Fruit fly (Drosophila melanogaster) whole organism, embryonic: ENCODE measurements around the gene CG14535.
A peak's percentile ranks its signal among the peaks of the same experiment; 100 is the strongest.

Source experiments
- Aef1 ChIP-seq: fragments of 200-800 bp; sonication (Bioruptor generic); IDR thresholded peaks from 3 replicates; pipeline ENCODE4 v1.3.6; 2022; ENCODE audit warnings: missing biosample characterization, missing genetic modification characterization
- B-H2 ChIP-seq: fragments of 200-800 bp; sonication (Bioruptor generic); optimal IDR thresholded peaks from 2 replicates; lab custom pipeline; 2018; ENCODE audit warnings: missing biosample characterization, mild to moderate bottlenecking, missing genetic modification characterization
- CG10462 ChIP-seq: fragments of 200-800 bp; sonication (Bioruptor generic); optimal IDR thresholded peaks from 2 replicates; lab custom pipeline; 2016; ENCODE audit warnings: missing biosample characterization, missing genetic modification characterization
- CG11093 ChIP-seq: fragments of 200-800 bp; sonication (Bioruptor generic); IDR thresholded peaks from 3 replicates; pipeline ENCODE4 v1.3.6; 2022; ENCODE audit warnings: missing biosample characterization, missing genetic modification characterization
- CG11398 ChIP-seq: fragments of 200-800 bp; sonication (Bioruptor generic); optimal IDR thresholded peaks from 2 replicates; lab custom pipeline; 2016; ENCODE audit warnings: missing biosample characterization, missing genetic modification characterization
- CG12071 ChIP-seq: fragments of 200-800 bp; sonication (Bioruptor generic); optimal IDR thresholded peaks from 3 replicates; lab custom pipeline; 2018; ENCODE audit warnings: missing biosample characterization, mild to moderate bottlenecking, missing genetic modification characterization
- CG14014 ChIP-seq: fragments of 200-800 bp; sonication (Bioruptor generic); IDR thresholded peaks from 2 replicates; pipeline ENCODE4 v1.3.6; 2022; ENCODE audit warnings: missing biosample characterization, missing genetic modification characterization
- CG14050 ChIP-seq: fragments of 200-800 bp; sonication (Bioruptor generic); IDR thresholded peaks from 3 replicates; pipeline ENCODE4 v1.3.6; 2022; ENCODE audit warnings: missing biosample characterization, missing genetic modification characterization
- CG17328 ChIP-seq: fragments of 200-800 bp; sonication (Bioruptor generic); IDR thresholded peaks from 2 replicates; pipeline ENCODE4 v1.3.6; 2022; ENCODE audit warnings: missing biosample characterization, missing genetic modification characterization
- CG17568 ChIP-seq: fragments of 200-800 bp; sonication (Bioruptor generic); optimal IDR thresholded peaks from 2 replicates; lab custom pipeline; 2018; ENCODE audit warnings: missing biosample characterization, mild to moderate bottlenecking, missing genetic modification characterization, moderate library complexity
- CG18011 ChIP-seq: fragments of 200-800 bp; sonication (Bioruptor generic); optimal IDR thresholded peaks from 2 replicates; lab custom pipeline; 2017; ENCODE audit warnings: missing biosample characterization, missing genetic modification characterization, mild to moderate bottlenecking, moderate library complexity, missing genotype
- CG2678 ChIP-seq: fragments of 200-800 bp; sonication (Bioruptor generic); optimal IDR thresholded peaks from 3 replicates; lab custom pipeline; 2019; ENCODE audit warnings: missing biosample characterization, mild to moderate bottlenecking, missing genetic modification characterization, moderate library complexity
- CG3407 ChIP-seq: fragments of 200-800 bp; sonication (Bioruptor generic); optimal IDR thresholded peaks from 2 replicates; lab custom pipeline; 2018; ENCODE audit warnings: missing biosample characterization, mild to moderate bottlenecking, missing genetic modification characterization
- CG34224 ChIP-seq: fragments of 200-800 bp; sonication (Bioruptor generic); IDR thresholded peaks from 3 replicates; pipeline ENCODE4 v1.3.6; 2022; ENCODE audit warnings: missing biosample characterization, missing genetic modification characterization; ENCODE audit not compliant: partially characterized antibody
- CG6654 ChIP-seq: fragments of 200-800 bp; sonication (Bioruptor generic); optimal IDR thresholded peaks from 2 replicates; lab custom pipeline; 2017; ENCODE audit warnings: missing biosample characterization, mild to moderate bottlenecking, missing genetic modification characterization
- CG8089 ChIP-seq: fragments of 200-800 bp; sonication (Bioruptor generic); optimal IDR thresholded peaks from 3 replicates; lab custom pipeline; 2016; ENCODE audit warnings: missing biosample characterization, missing genetic modification characterization
- CG9817 ChIP-seq: fragments of 200-800 bp; sonication (Bioruptor generic); optimal IDR thresholded peaks from 2 replicates; lab custom pipeline; 2018; ENCODE audit warnings: missing biosample characterization, mild to moderate bottlenecking, missing genetic modification characterization, moderate library complexity
- CG9876 ChIP-seq: fragments of 200-800 bp; sonication (Bioruptor generic); optimal IDR thresholded peaks from 2 replicates; lab custom pipeline; 2016; ENCODE audit warnings: missing biosample characterization, missing genetic modification characterization
- CHES-1-like ChIP-seq: fragments of 200-800 bp; sonication (Bioruptor generic); optimal IDR thresholded peaks from 2 replicates; lab custom pipeline; 2016; ENCODE audit warnings: missing biosample characterization, missing genetic modification characterization
- Gsc ChIP-seq: fragments of 200-800 bp; sonication (Bioruptor generic); IDR thresholded peaks from 2 replicates; pipeline ENCODE4 v1.3.6; 2022; ENCODE audit warnings: missing biosample characterization, missing genetic modification characterization
- MBD-R2 ChIP-seq: fragments of 200-800 bp; sonication (Bioruptor generic); IDR thresholded peaks from 2 replicates; pipeline ENCODE4 v1.3.6; 2022; ENCODE audit warnings: missing biosample characterization, missing genetic modification characterization
- NfI ChIP-seq: fragments of 200-800 bp; sonication (Bioruptor generic); optimal IDR thresholded peaks from 3 replicates; lab custom pipeline; 2018; ENCODE audit warnings: missing biosample characterization, mild to moderate bottlenecking, missing genetic modification characterization, moderate library complexity
- PHDP ChIP-seq: fragments of 200-800 bp; sonication (Bioruptor generic); optimal IDR thresholded peaks from 3 replicates; lab custom pipeline; 2018; ENCODE audit warnings: missing biosample characterization, mild to moderate bottlenecking, missing genetic modification characterization, moderate library complexity
- Pdp1 ChIP-seq, 2 experiments: fragments of 200-800 bp; sonication (Bioruptor generic); optimal IDR thresholded peaks; 3 replicates each; lab custom pipeline; 2016; ENCODE audit warnings: missing biosample characterization in 2 of 2, missing genetic modification characterization in 2 of 2, mild to moderate bottlenecking in 1 of 2, moderate library complexity in 1 of 2
- Sox102F ChIP-seq: fragments of 200-800 bp; sonication (Bioruptor generic); optimal IDR thresholded peaks from 2 replicates; lab custom pipeline; 2018; ENCODE audit warnings: missing biosample characterization, mild to moderate bottlenecking, missing genetic modification characterization, moderate library complexity
- Taf1 ChIP-seq: fragments of 200-800 bp; sonication (Bioruptor generic); IDR thresholded peaks from 2 replicates; pipeline ENCODE4 v1.3.6; 2022; ENCODE audit warnings: missing biosample characterization, missing genetic modification characterization
- Xrp1 ChIP-seq: fragments of 200-800 bp; sonication (Bioruptor generic); IDR thresholded peaks from 2 replicates; pipeline ENCODE4 v1.3.6; 2022; ENCODE audit warnings: missing biosample characterization, missing genetic modification characterization
- ase ChIP-seq: fragments of 200-800 bp; sonication (Bioruptor generic); IDR thresholded peaks from 3 replicates; pipeline ENCODE4 v1.3.6; 2022; ENCODE audit warnings: missing biosample characterization, missing genetic modification characterization
- az2 ChIP-seq: fragments of 200-800 bp; sonication (Bioruptor generic); optimal IDR thresholded peaks from 3 replicates; lab custom pipeline; 2016; ENCODE audit warnings: missing biosample characterization, missing genetic modification characterization
- bbx ChIP-seq: fragments of 200-800 bp; sonication (Bioruptor generic); IDR thresholded peaks from 2 replicates; pipeline ENCODE4 v1.3.6; 2022; ENCODE audit warnings: missing biosample characterization, missing genetic modification characterization; ENCODE audit not compliant: partially characterized antibody
- bcd ChIP-seq: fragments of 200-800 bp; sonication (Bioruptor generic); optimal IDR thresholded peaks from 2 replicates; lab custom pipeline; 2017; ENCODE audit warnings: missing biosample characterization, mild to moderate bottlenecking, missing genetic modification characterization
- bigmax ChIP-seq: fragments of 200-800 bp; sonication (Bioruptor generic); optimal IDR thresholded peaks from 2 replicates; lab custom pipeline; 2018; ENCODE audit warnings: missing biosample characterization, mild to moderate bottlenecking, missing genetic modification characterization
- cato ChIP-seq: fragments of 200-800 bp; sonication (Bioruptor generic); optimal IDR thresholded peaks from 2 replicates; lab custom pipeline; 2016; ENCODE audit warnings: missing biosample characterization, missing genetic modification characterization, borderline replicate concordance
- ci ChIP-seq: fragments of 200-800 bp; sonication (Bioruptor generic); IDR thresholded peaks from 3 replicates; pipeline ENCODE4 v1.3.6; 2022; ENCODE audit warnings: missing biosample characterization, missing genetic modification characterization
- dan ChIP-seq: fragments of 200-800 bp; sonication (Bioruptor generic); IDR thresholded peaks from 2 replicates; pipeline ENCODE4 v1.3.6; 2022; ENCODE audit warnings: missing biosample characterization, missing genetic modification characterization
- exex ChIP-seq: fragments of 200-800 bp; sonication (Bioruptor generic); optimal IDR thresholded peaks from 4 replicates; lab custom pipeline; 2018; ENCODE audit warnings: missing biosample characterization, mild to moderate bottlenecking, missing genetic modification characterization, moderate library complexity
- grau ChIP-seq: fragments of 200-800 bp; optimal IDR thresholded peaks from 3 replicates; lab custom pipeline; 2019; ENCODE audit warnings: missing biosample characterization, mild to moderate bottlenecking, missing genetic modification characterization, moderate library complexity
- gsb ChIP-seq: fragments of 200-800 bp; sonication (Bioruptor generic); IDR thresholded peaks from 2 replicates; pipeline ENCODE4 v1.3.6; 2022; ENCODE audit warnings: missing biosample characterization, missing genetic modification characterization
- hkb ChIP-seq, 2 experiments: fragments of 200-800 bp in 1 of 2; fragments of >200 bp in 1 of 2; sonication (Bioruptor generic) in 1 of 2; IDR thresholded peaks in 1 of 2; optimal IDR thresholded peaks in 1 of 2; 2 replicates each; pipeline versions ENCODE4 v1.3.6 to Lab custom; 2017 to 2022; ENCODE audit warnings: missing biosample characterization in 1 of 2, missing genetic modification characterization in 1 of 2
- jumu ChIP-seq: fragments of 200-800 bp; sonication (Bioruptor generic); optimal IDR thresholded peaks from 3 replicates; lab custom pipeline; 2016; ENCODE audit warnings: missing biosample characterization, missing genetic modification characterization
- knrl ChIP-seq: fragments of 200-800 bp; sonication (Bioruptor generic); IDR thresholded peaks from 3 replicates; pipeline ENCODE4 v1.3.6; 2022; ENCODE audit warnings: missing biosample characterization, missing genetic modification characterization; ENCODE audit not compliant: partially characterized antibody
- nau ChIP-seq: fragments of 200-800 bp; sonication (Bioruptor generic); optimal IDR thresholded peaks from 3 replicates; lab custom pipeline; 2017; ENCODE audit warnings: missing biosample characterization, mild to moderate bottlenecking, missing genetic modification characterization, missing genetic modification reagents
- odd ChIP-seq: fragments of 200-800 bp; sonication (Bioruptor generic); optimal IDR thresholded peaks from 2 replicates; lab custom pipeline; 2017; ENCODE audit warnings: missing biosample characterization, mild to moderate bottlenecking, missing genetic modification characterization
- scrt ChIP-seq: fragments of 200-800 bp; sonication (Bioruptor generic); optimal IDR thresholded peaks from 2 replicates; lab custom pipeline; 2018; ENCODE audit warnings: missing biosample characterization, mild to moderate bottlenecking, missing genetic modification characterization, moderate library complexity
- sens ChIP-seq: fragments of 200-800 bp; sonication (Bioruptor generic); peaks from one replicate; lab custom pipeline; 2016; ENCODE audit warnings: missing biosample characterization, missing genetic modification characterization
- sisA ChIP-seq: fragments of 200-800 bp; sonication (Bioruptor generic); IDR thresholded peaks from 2 replicates; pipeline ENCODE4 v1.3.6; 2022; ENCODE audit warnings: missing biosample characterization, missing genetic modification characterization
- sob ChIP-seq: fragments of 200-800 bp; sonication (Bioruptor generic); IDR thresholded peaks from 2 replicates; pipeline ENCODE4 v1.3.6; 2022; ENCODE audit warnings: missing biosample characterization, missing genetic modification characterization
- sqz ChIP-seq: fragments of 200-800 bp; sonication (Bioruptor generic); optimal IDR thresholded peaks from 3 replicates; lab custom pipeline; 2018; ENCODE audit warnings: missing biosample characterization, mild to moderate bottlenecking, missing genetic modification characterization
- ssp ChIP-seq: fragments of 200-800 bp; sonication (Bioruptor generic); IDR thresholded peaks from 2 replicates; pipeline ENCODE4 v1.3.6; 2022; ENCODE audit warnings: missing biosample characterization, missing genetic modification characterization
- yki ChIP-seq: fragments of >200 bp; optimal IDR thresholded peaks from 3 replicates; lab custom pipeline; 2018

Gene CG14535

DNA sequence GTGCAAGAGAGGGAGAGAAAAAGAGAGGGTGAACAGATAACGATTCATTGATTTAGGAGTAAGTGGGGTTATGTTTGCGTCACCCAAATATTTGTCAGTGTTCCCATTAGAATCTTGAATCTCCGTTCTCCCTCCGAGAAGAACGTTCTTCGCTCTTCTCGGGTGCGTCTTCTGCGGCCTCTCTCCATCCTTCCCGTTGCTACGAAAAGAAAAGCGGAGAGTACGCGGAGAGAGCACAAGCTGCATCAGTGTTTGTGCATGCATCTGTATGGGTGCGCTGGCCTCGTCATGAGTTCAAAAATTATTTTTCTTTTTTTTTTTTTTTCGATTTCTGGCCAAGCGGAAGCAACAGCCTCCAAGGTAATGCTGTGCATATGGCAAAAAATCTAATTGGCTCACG is 26.4 kb downstream of the CG14535 start (continued):
- TF ChIP-seq odd (GFP tag; lab: Kevin White, UChicago): no peak
- TF ChIP-seq CG10462 (GFP tag; lab: Kevin White, UChicago): no peak
- peak in 1 of 2 experiments; percentile 69 for TF ChIP-seq Pdp1 (GFP tag; optimal IDR thresholded peaks at IDR 0.05; lab: Kevin White, UChicago)
- TF ChIP-seq sens (GFP tag; lab: Kevin White, UChicago): peak; percentile 69
- TF ChIP-seq CG17328 (GFP tag; lab: Robert Waterston, UW): no peak; the same call in 1 of the 2 replicates
- peak; percentile 7 for TF ChIP-seq scrt (GFP tag; lab: Kevin White, UChicago)
- TF ChIP-seq CG2678 (tag; lab: Kevin White, UChicago): peak; percentile 15
- no peak for TF ChIP-seq CG6654 (GFP tag; lab: Kevin White, UChicago)
- 0 out of 2 replicates have a peak, but pooled peaks have one; percentile 17 for TF ChIP-seq Xrp1 (GFP tag; lab: Robert Waterston, UW)
- TF ChIP-seq dan (GFP tag; lab: Robert Waterston, UW): no peak
- TF ChIP-seq CG14050 (GFP tag; lab: Robert Waterston, UW): no peak
- no peak for TF ChIP-seq exex
- no peak for TF ChIP-seq hkb (optimal IDR thresholded peaks at IDR 0.05; lab: Kevin White, UChicago)
- TF ChIP-seq hkb (GFP tag; IDR thresholded peaks at IDR 0.05; lab: Robert Waterston, UW): no peak
- peak; percentile 37 for TF ChIP-seq CG12071 (GFP tag; lab: Kevin White, UChicago)
- no peak for TF ChIP-seq B-H2
- TF ChIP-seq bbx (GFP tag; lab: Robert Waterston, UW): no peak
- no peak for TF ChIP-seq sob
- TF ChIP-seq bcd (GFP tag; lab: Kevin White, UChicago): no peak
- TF ChIP-seq jumu (GFP tag; lab: Kevin White, UChicago): no peak
- peak; percentile 51 for TF ChIP-seq yki (lab: Kevin White, UChicago)
- TF ChIP-seq gsb: no peak
- TF ChIP-seq, all 482 proteins: peak for 64

DNA sequence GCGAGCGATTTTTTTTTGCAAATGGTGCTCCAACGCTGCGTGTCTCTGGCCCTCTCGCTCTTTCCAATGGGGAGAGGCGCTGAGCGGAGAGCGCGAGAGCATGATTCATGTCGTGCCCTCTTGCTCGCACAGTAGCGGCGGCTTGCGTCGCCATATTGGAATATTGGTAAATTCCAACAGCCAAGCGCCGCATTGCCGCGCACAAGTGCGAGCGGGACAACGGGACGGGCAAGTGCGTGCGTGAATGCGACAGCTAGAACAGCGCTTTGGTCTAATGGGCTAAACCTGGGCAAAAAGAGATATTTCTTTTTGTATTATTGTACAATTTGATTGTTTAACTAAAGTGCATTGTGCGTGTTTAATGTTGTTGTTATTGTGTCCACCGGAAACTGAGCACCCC is 27.0 kb downstream of the CG14535 start:
- TF ChIP-seq ase (GFP tag; lab: Robert Waterston, UW): no peak
- no peak for TF ChIP-seq CG11398 (GFP tag; lab: Kevin White, UChicago)
- no peak for TF ChIP-seq CG11093
- TF ChIP-seq nau (GFP tag; lab: Kevin White, UChicago): no peak
- peak; percentile 36 for TF ChIP-seq NfI (GFP tag; lab: Kevin White, UChicago)
- TF ChIP-seq CG9817 (tag; lab: Kevin White, UChicago): no peak
- TF ChIP-seq dan (GFP tag; lab: Robert Waterston, UW): no peak
- TF ChIP-seq bigmax: peak; percentile 29
- TF ChIP-seq PHDP (tag; lab: Kevin White, UChicago): no peak
- TF ChIP-seq CG3407 (GFP tag; lab: Kevin White, UChicago): no peak
- TF ChIP-seq knrl: peak; percentile 41; the same call in 2 of the 3 replicates
- TF ChIP-seq CHES-1-like (GFP tag; lab: Kevin White, UChicago): no peak
- no peak for TF ChIP-seq CG14050 (GFP tag; lab: Robert Waterston, UW)
- no peak for TF ChIP-seq CG18011 (GFP tag; lab: Kevin White, UChicago)
- peak; percentile 98 for TF ChIP-seq sqz (GFP tag; lab: Kevin White, UChicago)
- TF ChIP-seq ci (GFP tag; lab: Robert Waterston, UW): peak; percentile 75
- peak; percentile 6 for TF ChIP-seq grau (tag; lab: Kevin White, UChicago)
- TF ChIP-seq CG17568 (GFP tag; lab: Kevin White, UChicago): no peak
- TF ChIP-seq Gsc: no peak
- peak; percentile 30; the same call in 1 of the 2 replicates for TF ChIP-seq MBD-R2 (GFP tag; lab: Robert Waterston, UW)
- TF ChIP-seq CG8089 (GFP tag; lab: Kevin White, UChicago): no peak
- TF ChIP-seq CG9876 (GFP tag; lab: Kevin White, UChicago): no peak
- no peak for TF ChIP-seq Taf1 (GFP tag; lab: Robert Waterston, UW)
- no peak for TF ChIP-seq Sox102F
- no peak for TF ChIP-seq ssp (GFP tag; lab: Robert Waterston, UW)
- no peak for TF ChIP-seq sisA (GFP tag; lab: Robert Waterston, UW)
- TF ChIP-seq Aef1: peak; percentile 15; the same call in 1 of the 3 replicates
- TF ChIP-seq az2: no peak
- 0 out of 2 replicates have a peak, but pooled peaks have one; percentile 27 for TF ChIP-seq CG14014 (GFP tag; lab: Robert Waterston, UW)
- TF ChIP-seq cato: no peak
- 0 out of 3 replicates have a peak, but pooled peaks have one; percentile 35 for TF ChIP-seq CG34224 (GFP tag; lab: Robert Waterston, UW)
